Fruit fly (Drosophila melanogaster): ENCODE data around the gene CG32485.

CG32485 gene

dm6 chr3L:3070274-3071204 is 20.4 kb downstream of the CG32485 start, which contains the start of the genes CG32486 and PAN3 (continued):
- TF ChIP-seq CG18599 (GFP tag; optimal IDR thresholded peaks at IDR 0.05) (peak; percentile 53), sisA (GFP tag; IDR thresholded peaks at IDR 0.05) (peak; percentile 20; the same call in 1 of the 2 replicates), Usf (GFP tag; optimal IDR thresholded peaks at IDR 0.05) (no peak), CG3281 (GFP tag; optimal IDR thresholded peaks at IDR 0.05) (peak; percentile 11), CG17568 (GFP tag; optimal IDR thresholded peaks at IDR 0.05) (no peak), CG7786 (GFP tag; optimal IDR thresholded peaks at IDR 0.05) (no peak), bsh (GFP tag; optimal IDR thresholded peaks at IDR 0.05) (peak in 1 of 2 experiments; percentile 14), Opbp (GFP tag; IDR thresholded peaks at IDR 0.05; ENCODE audit: partially characterized antibody) (peak; percentile 92), Dfd (GFP tag; optimal IDR thresholded peaks at IDR 0.05) (no peak), sqz (GFP tag; optimal IDR thresholded peaks at IDR 0.05) (peak; percentile 64), Dp (GFP tag; optimal IDR thresholded peaks at IDR 0.05) (peak; percentile 61), dimm (GFP tag; IDR thresholded peaks at IDR 0.05) (no peak), Ptx1 (GFP tag; IDR thresholded peaks at IDR 0.05) (no peak), zf30C (GFP tag; optimal IDR thresholded peaks at IDR 0.05) (peak; percentile 34), exex (tag; optimal IDR thresholded peaks at IDR 0.05) (peak; percentile 19), CG9437 (GFP tag; optimal IDR thresholded peaks at IDR 0.05) (no peak), p53 (GFP tag; optimal IDR thresholded peaks at IDR 0.05) (peak; percentile 49), CG16779 (GFP tag; IDR thresholded peaks at IDR 0.05) (peak; percentile 86), Bgb (GFP tag; IDR thresholded peaks at IDR 0.05; ENCODE audit: partially characterized antibody) (peak; percentile 90), CG32772 (GFP tag; IDR thresholded peaks at IDR 0.05) (no peak), CG6791 (GFP tag; IDR thresholded peaks at IDR 0.05; ENCODE audit: partially characterized antibody) (peak; percentile 83), sim (GFP tag; IDR thresholded peaks at IDR 0.05) (no peak), tap (tag; optimal IDR thresholded peaks at IDR 0.05) (peak; percentile 52), Spps (tag; optimal IDR thresholded peaks at IDR 0.05) (no peak), CG9215 (GFP tag; IDR thresholded peaks at IDR 0.05) (no peak), row (GFP tag; IDR thresholded peaks at IDR 0.05) (peak; percentile 53), gem (tag; optimal IDR thresholded peaks at IDR 0.05) (peak; percentile 54), trh (GFP tag; optimal IDR thresholded peaks at IDR 0.05) (no peak), Fer1 (GFP tag; optimal IDR thresholded peaks at IDR 0.05) (peak; percentile 77), CG8388 (GFP tag; optimal IDR thresholded peaks at IDR 0.05) (peak; percentile 16), Dek (tag; optimal IDR thresholded peaks at IDR 0.05) (peak; percentile 70), chm (GFP tag; IDR thresholded peaks at IDR 0.05) (peak; percentile 92), D (optimal IDR thresholded peaks at IDR 0.05) (no peak), D (GFP tag; optimal IDR thresholded peaks at IDR 0.05) (peak; percentile 38), CG17385 (GFP tag; optimal IDR thresholded peaks at IDR 0.05) (peak; percentile 62), CG12104 (GFP tag; optimal IDR thresholded peaks at IDR 0.05) (no peak), HmgD (GFP tag; optimal IDR thresholded peaks at IDR 0.05) (peak; percentile 35), CG13296 (GFP tag; optimal IDR thresholded peaks at IDR 0.05) (peak; percentile 37), CG18262 (tag; optimal IDR thresholded peaks at IDR 0.05) (peak; percentile 52), CG3838 (GFP tag; optimal IDR thresholded peaks at IDR 0.05) (no peak), B-H1 (GFP tag; IDR thresholded peaks at IDR 0.05) (peak; percentile 20; the same call in 1 of the 3 replicates), dan (GFP tag; IDR thresholded peaks at IDR 0.05) (no peak), kah (GFP tag; optimal IDR thresholded peaks at IDR 0.05) (peak; percentile 38), CG11695 (GFP tag; IDR thresholded peaks at IDR 0.05) (no peak; the same call in 2 of the 3 replicates), CG13624 (GFP tag; optimal IDR thresholded peaks at IDR 0.05) (peak; percentile 61), Mes4 (GFP tag; optimal IDR thresholded peaks at IDR 0.05) (no peak), CG4424 (GFP tag; optimal IDR thresholded peaks at IDR 0.05) (peak; percentile 42), CG17829 (tag; optimal IDR thresholded peaks at IDR 0.05) (peak; percentile 71), PHDP (tag; optimal IDR thresholded peaks at IDR 0.05) (peak; percentile 47)

Data from whole organism, embryonic.